Worm (Caenorhabditis elegans): ENCODE measurements around the gene lin-23.
A peak's percentile ranks its signal among the peaks of the same experiment; 100 is the strongest.

DNA sequence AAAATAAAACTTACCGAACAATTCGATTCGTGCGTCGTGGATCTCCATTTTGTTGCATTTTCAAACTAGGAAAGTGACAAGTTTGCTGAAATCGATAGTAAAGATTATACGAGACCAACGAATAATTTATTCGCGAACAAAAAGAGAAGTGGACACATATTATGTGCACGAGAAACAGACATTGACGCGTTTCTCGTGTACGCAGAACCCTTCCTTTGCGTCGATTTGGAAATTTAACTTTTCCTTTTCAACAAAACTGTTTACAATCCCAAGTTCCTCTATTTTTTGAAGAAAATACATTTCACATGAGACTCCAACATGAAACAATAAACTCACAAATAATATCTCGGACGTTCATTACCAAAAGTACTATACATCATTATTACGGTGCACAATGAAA is 10.3 kb upstream of the lin-23 start, which contains the start of gene K10B2.4:
- TF ChIP-seq ama-1 (optimal IDR thresholded peaks at IDR 0.05) (peak; percentile 27), nhr-25 (tag; optimal IDR thresholded peaks at IDR 0.05; ENCODE audit: borderline replicate concordance, insufficient read depth) (no peak), ZK546.5 (tag; optimal IDR thresholded peaks at IDR 0.05) (no peak), fos-1 (tag; optimal IDR thresholded peaks at IDR 0.05) (no peak), lin-39 (tag; optimal IDR thresholded peaks at IDR 0.05) (no peak), pha-4 (GFP tag; IDR thresholded peaks at IDR 0.05) (no peak), pha-4 (tag; optimal IDR thresholded peaks at IDR 0.05) (peak; percentile 39)

Measured in whole organism, L4 larva.